Fruit fly (Drosophila melanogaster) whole organism, embryonic: Measurements from ENCODE around the gene CG12439.

ENCODE experiments used
- Aef1 ChIP-seq: fragments of 200-800 bp; sonication (Bioruptor generic); IDR thresholded peaks from 3 replicates; pipeline ENCODE4 v1.3.6; 2022; ENCODE audit warnings: missing biosample characterization, missing genetic modification characterization
- Atf-2 ChIP-seq: fragments of 200-800 bp; sonication (Bioruptor generic); optimal IDR thresholded peaks from 2 replicates; lab custom pipeline; 2016; ENCODE audit warnings: missing biosample characterization, missing genetic modification characterization
- Atf3 ChIP-seq: fragments of 200-800 bp; sonication (Bioruptor generic); optimal IDR thresholded peaks from 3 replicates; lab custom pipeline; 2016; ENCODE audit warnings: missing biosample characterization, missing genetic modification characterization
- Bteb2 ChIP-seq: fragments of 200-800 bp; sonication (Bioruptor generic); optimal IDR thresholded peaks from 2 replicates; lab custom pipeline; 2016; ENCODE audit warnings: missing biosample characterization, missing genetic modification characterization
- CG10274 ChIP-seq: fragments of 200-800 bp; sonication (Bioruptor generic); optimal IDR thresholded peaks from 3 replicates; lab custom pipeline; 2017; ENCODE audit warnings: missing biosample characterization, mild to moderate bottlenecking, missing genetic modification characterization
- CG10959 ChIP-seq: fragments of 200-800 bp; sonication (Bioruptor generic); IDR thresholded peaks from 2 replicates; pipeline ENCODE4 v1.3.6; 2022; ENCODE audit warnings: missing biosample characterization, missing genetic modification characterization
- CG11504 ChIP-seq: fragments of 200-800 bp; sonication (Bioruptor generic); optimal IDR thresholded peaks from 3 replicates; lab custom pipeline; 2019; ENCODE audit warnings: missing biosample characterization, mild to moderate bottlenecking, missing genetic modification characterization, moderate library complexity
- CG14014 ChIP-seq: fragments of 200-800 bp; sonication (Bioruptor generic); IDR thresholded peaks from 2 replicates; pipeline ENCODE4 v1.3.6; 2022; ENCODE audit warnings: missing biosample characterization, missing genetic modification characterization
- CG14667 ChIP-seq: fragments of 200-800 bp; sonication (Bioruptor generic); IDR thresholded peaks from 2 replicates; pipeline ENCODE4 v1.3.6; 2022; ENCODE audit warnings: missing biosample characterization, missing genetic modification characterization
- CG15601 ChIP-seq: fragments of 200-800 bp; sonication (Bioruptor generic); optimal IDR thresholded peaks from 3 replicates; lab custom pipeline; 2019; ENCODE audit warnings: missing biosample characterization, mild to moderate bottlenecking, missing genetic modification characterization, moderate library complexity
- CG2202 ChIP-seq: fragments of 200-800 bp; sonication (Bioruptor generic); optimal IDR thresholded peaks from 2 replicates; lab custom pipeline; 2018; ENCODE audit warnings: missing biosample characterization, mild to moderate bottlenecking, missing genetic modification characterization
- CG3407 ChIP-seq: fragments of 200-800 bp; sonication (Bioruptor generic); optimal IDR thresholded peaks from 2 replicates; lab custom pipeline; 2018; ENCODE audit warnings: missing biosample characterization, mild to moderate bottlenecking, missing genetic modification characterization
- CG4282 ChIP-seq: fragments of 200-800 bp; sonication (Bioruptor generic); optimal IDR thresholded peaks from 2 replicates; lab custom pipeline; 2016; ENCODE audit warnings: missing biosample characterization, missing genetic modification characterization
- CG4424 ChIP-seq: fragments of 200-800 bp; sonication (Bioruptor generic); optimal IDR thresholded peaks from 3 replicates; lab custom pipeline; 2016; ENCODE audit warnings: missing biosample characterization, missing genetic modification characterization
- CG6689 ChIP-seq: fragments of 200-800 bp; sonication (Bioruptor generic); IDR thresholded peaks from 2 replicates; pipeline ENCODE4 v1.3.6; 2022; ENCODE audit warnings: missing biosample characterization, missing genetic modification characterization
- CG6765 ChIP-seq: fragments of 200-800 bp; sonication (Bioruptor generic); optimal IDR thresholded peaks from 3 replicates; lab custom pipeline; 2017; ENCODE audit warnings: missing biosample characterization, mild to moderate bottlenecking, missing genetic modification characterization
- CG6813 ChIP-seq: fragments of 200-800 bp; sonication (Bioruptor generic); optimal IDR thresholded peaks from 2 replicates; lab custom pipeline; 2017; ENCODE audit warnings: missing biosample characterization, missing genetic modification characterization, mild to moderate bottlenecking, moderate library complexity, missing genetic modification reagents
- CG7839 ChIP-seq: fragments of 200-800 bp; sonication (Bioruptor generic); optimal IDR thresholded peaks from 3 replicates; lab custom pipeline; 2018; ENCODE audit warnings: missing biosample characterization, mild to moderate bottlenecking, missing genetic modification characterization, moderate library complexity
- CG8359 ChIP-seq: fragments of 200-800 bp; sonication (Bioruptor generic); optimal IDR thresholded peaks from 2 replicates; lab custom pipeline; 2017; ENCODE audit warnings: missing biosample characterization, mild to moderate bottlenecking, missing genetic modification characterization, borderline replicate concordance
- CG8944 ChIP-seq: fragments of 200-800 bp; sonication (Bioruptor generic); optimal IDR thresholded peaks from 3 replicates; lab custom pipeline; 2016; ENCODE audit warnings: missing biosample characterization, missing genetic modification characterization
- Chrac-16 ChIP-seq: fragments of 200-800 bp; sonication (Bioruptor generic); optimal IDR thresholded peaks from 3 replicates; lab custom pipeline; 2016; ENCODE audit warnings: missing biosample characterization, missing genetic modification characterization
- Dll ChIP-seq: fragments of 200-800 bp; sonication (Bioruptor generic); IDR thresholded peaks from 4 replicates; pipeline ENCODE4 v1.3.6; 2022; ENCODE audit warnings: missing biosample characterization, missing genetic modification characterization; ENCODE audit not compliant: partially characterized antibody
- E2f2 ChIP-seq: fragments of 200-800 bp; sonication (Bioruptor generic); IDR thresholded peaks from 2 replicates; pipeline ENCODE4 v1.3.6; 2022; ENCODE audit warnings: missing biosample characterization, missing genetic modification characterization
- Ets97D ChIP-seq: fragments of 200-800 bp; sonication (Bioruptor generic); optimal IDR thresholded peaks from 3 replicates; lab custom pipeline; 2016; ENCODE audit warnings: missing biosample characterization, missing genetic modification characterization
- Fer1 ChIP-seq: fragments of 200-800 bp; sonication (Bioruptor generic); optimal IDR thresholded peaks from 2 replicates; lab custom pipeline; 2017; ENCODE audit warnings: missing biosample characterization, mild to moderate bottlenecking, missing genetic modification characterization
- HLH54F ChIP-seq: fragments of 200-800 bp; sonication (Bioruptor generic); optimal IDR thresholded peaks from 3 replicates; lab custom pipeline; 2016; ENCODE audit warnings: missing biosample characterization, missing genetic modification characterization
- Hr78 ChIP-seq, 2 experiments: fragments of 200-800 bp in 1 of 2; fragments of >200 bp in 1 of 2; sonication (Bioruptor generic) in 1 of 2; optimal IDR thresholded peaks; 2 replicates each; lab custom pipeline; 2017 to 2019; ENCODE audit warnings: missing biosample characterization in 2 of 2, missing genetic modification characterization in 2 of 2, mild to moderate bottlenecking in 1 of 2, moderate library complexity in 1 of 2
- Lhr ChIP-seq: fragments of 200-800 bp; sonication (Bioruptor generic); optimal IDR thresholded peaks from 3 replicates; lab custom pipeline; 2017; ENCODE audit warnings: mild to moderate bottlenecking, missing biosample characterization, missing genetic modification reagents, missing genetic modification characterization
- Lim3 ChIP-seq: fragments of 200-800 bp; sonication (Bioruptor generic); IDR thresholded peaks from 2 replicates; pipeline ENCODE4 v1.3.6; 2022; ENCODE audit warnings: missing biosample characterization, missing genetic modification characterization
- Oaz ChIP-seq: fragments of 200-800 bp; sonication (Bioruptor generic); IDR thresholded peaks from 2 replicates; pipeline ENCODE4 v1.3.6; 2022; ENCODE audit warnings: missing biosample characterization, missing genetic modification characterization
- TFAM ChIP-seq: fragments of 200-800 bp; sonication (Bioruptor generic); optimal IDR thresholded peaks from 2 replicates; lab custom pipeline; 2017; ENCODE audit warnings: missing biosample characterization, missing genetic modification characterization, inconsistent platforms
- Usf ChIP-seq: fragments of 200-800 bp; sonication (Bioruptor generic); optimal IDR thresholded peaks from 2 replicates; lab custom pipeline; 2017; ENCODE audit warnings: missing genotype, missing biosample characterization, missing genetic modification characterization
- ac ChIP-seq: fragments of 200-800 bp; sonication (Bioruptor generic); optimal IDR thresholded peaks from 3 replicates; lab custom pipeline; 2017; ENCODE audit warnings: missing biosample characterization, mild to moderate bottlenecking, missing genetic modification characterization
- amos ChIP-seq: fragments of 200-800 bp; sonication (Bioruptor generic); IDR thresholded peaks from 2 replicates; pipeline ENCODE4 v1.3.6; 2022; ENCODE audit warnings: missing biosample characterization, missing genetic modification characterization; ENCODE audit not compliant: partially characterized antibody
- br ChIP-seq: fragments of >200 bp; optimal IDR thresholded peaks from 2 replicates; lab custom pipeline; 2017
- chn ChIP-seq: fragments of 200-800 bp; sonication (Bioruptor generic); optimal IDR thresholded peaks from 2 replicates; lab custom pipeline; 2016; ENCODE audit warnings: missing biosample characterization, missing genetic modification characterization
- dmrt11E ChIP-seq: fragments of 200-800 bp; sonication (Bioruptor generic); optimal IDR thresholded peaks from 3 replicates; lab custom pipeline; 2018; ENCODE audit warnings: missing biosample characterization, mild to moderate bottlenecking, missing genetic modification characterization, moderate library complexity
- gro ChIP-seq: fragments of 200-800 bp; sonication (Bioruptor generic); optimal IDR thresholded peaks from 2 replicates; lab custom pipeline; 2016; ENCODE audit warnings: missing biosample characterization, missing genetic modification characterization
- inv ChIP-seq: fragments of 200-800 bp; sonication (Bioruptor generic); IDR thresholded peaks from 2 replicates; pipeline ENCODE4 v1.3.6; 2022; ENCODE audit warnings: missing biosample characterization, missing genetic modification characterization; ENCODE audit not compliant: partially characterized antibody
- knrl ChIP-seq: fragments of 200-800 bp; sonication (Bioruptor generic); IDR thresholded peaks from 3 replicates; pipeline ENCODE4 v1.3.6; 2022; ENCODE audit warnings: missing biosample characterization, missing genetic modification characterization; ENCODE audit not compliant: partially characterized antibody
- lilli ChIP-seq: fragments of 200-800 bp; sonication (Bioruptor generic); optimal IDR thresholded peaks from 3 replicates; lab custom pipeline; 2016; ENCODE audit warnings: missing biosample characterization, missing genetic modification characterization
- org-1 ChIP-seq: fragments of 200-800 bp; sonication (Bioruptor generic); optimal IDR thresholded peaks from 2 replicates; lab custom pipeline; 2017; ENCODE audit warnings: missing biosample characterization, missing genetic modification characterization
- pzg ChIP-seq: fragments of 200-800 bp; sonication (Bioruptor generic); optimal IDR thresholded peaks from 3 replicates; lab custom pipeline; 2018; ENCODE audit warnings: missing biosample characterization, mild to moderate bottlenecking, missing genetic modification characterization, moderate library complexity
- sd ChIP-seq: fragments of 200-800 bp; sonication (Bioruptor generic); optimal IDR thresholded peaks from 3 replicates; lab custom pipeline; 2018; ENCODE audit warnings: missing biosample characterization, mild to moderate bottlenecking, missing genetic modification characterization, moderate library complexity
- seq ChIP-seq: fragments of 200-800 bp; sonication (Bioruptor generic); IDR thresholded peaks from 2 replicates; pipeline ENCODE4 v1.3.6; 2022; ENCODE audit warnings: missing biosample characterization, missing genetic modification characterization
- slbo ChIP-seq: fragments of 200-800 bp; sonication (Bioruptor generic); IDR thresholded peaks from 2 replicates; pipeline ENCODE4 v1.3.6; 2022; ENCODE audit warnings: missing biosample characterization, missing genetic modification characterization
- slp2 ChIP-seq: fragments of 200-800 bp; sonication (Bioruptor generic); optimal IDR thresholded peaks from 2 replicates; lab custom pipeline; 2016; ENCODE audit warnings: missing biosample characterization, missing genetic modification characterization
- wdn ChIP-seq: fragments of 200-800 bp; sonication (Bioruptor generic); IDR thresholded peaks from 2 replicates; pipeline ENCODE4 v1.3.6; 2022; ENCODE audit warnings: missing biosample characterization, missing genetic modification characterization
- zf30C ChIP-seq: fragments of 200-800 bp; sonication (Bioruptor generic); optimal IDR thresholded peaks from 3 replicates; lab custom pipeline; 2018; ENCODE audit warnings: missing biosample characterization, mild to moderate bottlenecking, missing genetic modification characterization
- zfh1 ChIP-seq: fragments of 200-800 bp; sonication (Bioruptor generic); IDR thresholded peaks from 3 replicates; pipeline ENCODE4 v1.3.6; 2022; ENCODE audit warnings: missing biosample characterization, missing genetic modification characterization

Gene CG12439

dm6 chr2L:9125418-9125928 is 48.6 kb downstream of the CG12439 start, which contains the start of gene CG32982 (continued):
- TF ChIP-seq Oaz (GFP tag; lab: Robert Waterston, UW) (peak; percentile 75), TFAM (peak; percentile 53), CG6813 (peak; percentile 84), CG15601 (tag; lab: Kevin White, UChicago) (peak; percentile 81), ac (peak; percentile 74), CG14014 (peak; percentile 91), Ets97D (GFP tag; lab: Kevin White, UChicago) (peak; percentile 52), CG4282 (GFP tag; lab: Kevin White, UChicago) (peak; percentile 30), CG4424 (peak; percentile 93), org-1 (GFP tag; lab: Kevin White, UChicago) (peak; percentile 85), gro (GFP tag; lab: Kevin White, UChicago) (peak; percentile 71), knrl (no peak; the same call in 1 of the 3 replicates), CG11504 (tag; lab: Kevin White, UChicago) (peak; percentile 95), Usf (GFP tag; lab: Kevin White, UChicago) (peak; percentile 90), Lim3 (GFP tag; lab: Robert Waterston, UW) (peak; percentile 44; the same call in 1 of the 2 replicates), Chrac-16 (GFP tag; lab: Kevin White, UChicago) (peak; percentile 90), CG6765 (GFP tag; lab: Kevin White, UChicago) (peak; percentile 83), Bteb2 (GFP tag; lab: Kevin White, UChicago) (peak; percentile 89), Aef1 (GFP tag; lab: Robert Waterston, UW) (peak; percentile 83), seq (GFP tag; lab: Robert Waterston, UW) (peak; percentile 88), inv (GFP tag; lab: Robert Waterston, UW) (no peak), lilli (GFP tag; lab: Kevin White, UChicago) (peak; percentile 88), dmrt11E (tag; lab: Kevin White, UChicago) (peak; percentile 63), HLH54F (GFP tag; lab: Kevin White, UChicago) (peak; percentile 93), slp2 (GFP tag; lab: Kevin White, UChicago) (peak; percentile 91), Atf3 (GFP tag; lab: Kevin White, UChicago) (peak; percentile 32), Dll (GFP tag; lab: Robert Waterston, UW) (no peak), CG2202 (tag; lab: Kevin White, UChicago) (peak; percentile 73), CG8359 (GFP tag; lab: Kevin White, UChicago) (peak; percentile 77), CG10959 (peak; percentile 75), wdn (GFP tag; lab: Robert Waterston, UW) (peak; percentile 82), sd (tag; lab: Kevin White, UChicago) (peak; percentile 77), zfh1 (GFP tag; lab: Robert Waterston, UW) (peak; percentile 84), amos (peak; percentile 60; the same call in 1 of the 2 replicates), br (lab: Kevin White, UChicago) (no peak), Fer1 (GFP tag; lab: Kevin White, UChicago) (peak; percentile 87), CG8944 (GFP tag; lab: Kevin White, UChicago) (peak; percentile 90), CG7839 (tag; lab: Kevin White, UChicago) (peak; percentile 95), pzg (no peak), Lhr (GFP tag; lab: Kevin White, UChicago) (peak; percentile 64), CG10274 (peak; percentile 79), chn (GFP tag; lab: Kevin White, UChicago) (peak; percentile 90), CG6689 (GFP tag; lab: Robert Waterston, UW) (peak; percentile 92), Hr78 (GFP tag; optimal IDR thresholded peaks at IDR 0.05; lab: Kevin White, UChicago) (peak in 1 of 2 experiments; percentile 78), E2f2 (GFP tag; lab: Robert Waterston, UW) (peak; percentile 70), zf30C (GFP tag; lab: Kevin White, UChicago) (no peak), CG3407 (peak; percentile 73), CG14667 (GFP tag; lab: Robert Waterston, UW) (peak; percentile 83; the same call in 1 of the 2 replicates), Atf-2 (GFP tag; lab: Kevin White, UChicago) (peak; percentile 29), slbo (GFP tag; lab: Robert Waterston, UW) (peak; percentile 89)
